Fruit fly (Drosophila melanogaster) whole organism, embryonic: ENCODE results near the gene Tsen2.

ENCODE experiments used
- BEAF-32 ChIP-seq: fragments of 200-800 bp; sonication (Bioruptor generic); optimal IDR thresholded peaks from 3 replicates; lab custom pipeline; 2017; ENCODE audit warnings: missing biosample characterization, missing genetic modification characterization, mild to moderate bottlenecking, moderate library complexity, missing genetic modification reagents
- CG10209 ChIP-seq: fragments of 200-800 bp; sonication (Bioruptor generic); optimal IDR thresholded peaks from 3 replicates; lab custom pipeline; 2017; ENCODE audit warnings: missing biosample characterization, mild to moderate bottlenecking, missing genetic modification characterization, missing genetic modification reagents
- CG10267 ChIP-seq: fragments of 200-800 bp; sonication (Bioruptor generic); optimal IDR thresholded peaks from 2 replicates; lab custom pipeline; 2018; ENCODE audit warnings: missing biosample characterization, mild to moderate bottlenecking, missing genetic modification characterization, moderate library complexity
- CG10431 ChIP-seq: fragments of 200-800 bp; sonication (Bioruptor generic); optimal IDR thresholded peaks from 3 replicates; lab custom pipeline; 2018; ENCODE audit warnings: missing biosample characterization, mild to moderate bottlenecking, missing genetic modification characterization
- CG10565 ChIP-seq: fragments of 200-800 bp; sonication (Bioruptor generic); optimal IDR thresholded peaks from 3 replicates; lab custom pipeline; 2016; ENCODE audit warnings: missing biosample characterization, mild to moderate bottlenecking, missing genetic modification characterization
- CG10959 ChIP-seq: fragments of 200-800 bp; sonication (Bioruptor generic); IDR thresholded peaks from 2 replicates; pipeline ENCODE4 v1.3.6; 2022; ENCODE audit warnings: missing biosample characterization, missing genetic modification characterization
- CG11085 ChIP-seq: fragments of 200-800 bp; sonication (Bioruptor generic); IDR thresholded peaks from 2 replicates; pipeline ENCODE4 v1.3.6; 2022; ENCODE audit warnings: missing biosample characterization, missing genetic modification characterization
- CG12155 ChIP-seq: fragments of 200-800 bp; sonication (Bioruptor generic); optimal IDR thresholded peaks from 3 replicates; lab custom pipeline; 2016; ENCODE audit warnings: missing biosample characterization, missing genetic modification characterization
- CG13123 ChIP-seq: fragments of 200-800 bp; sonication (Bioruptor generic); optimal IDR thresholded peaks from 2 replicates; lab custom pipeline; 2016; ENCODE audit warnings: missing biosample characterization, missing genetic modification characterization
- CG15696 ChIP-seq: fragments of 200-800 bp; sonication (Bioruptor generic); optimal IDR thresholded peaks from 2 replicates; lab custom pipeline; 2019; ENCODE audit warnings: missing biosample characterization, mild to moderate bottlenecking, missing genetic modification characterization, moderate library complexity
- CG16779 ChIP-seq: fragments of 200-800 bp; sonication (Bioruptor generic); IDR thresholded peaks from 2 replicates; pipeline ENCODE4 v1.3.6; 2022; ENCODE audit warnings: missing biosample characterization, missing genetic modification characterization
- CG17612 ChIP-seq: fragments of 200-800 bp; sonication (Bioruptor generic); IDR thresholded peaks from 2 replicates; pipeline ENCODE4 v1.3.6; 2022; ENCODE audit warnings: missing biosample characterization, missing genetic modification characterization
- CG18619 ChIP-seq: fragments of 200-800 bp; sonication (Bioruptor generic); optimal IDR thresholded peaks from 3 replicates; lab custom pipeline; 2017; ENCODE audit warnings: missing biosample characterization, mild to moderate bottlenecking, missing genetic modification characterization
- CG2889 ChIP-seq: fragments of 200-800 bp; sonication (Bioruptor generic); IDR thresholded peaks from 3 replicates; pipeline ENCODE4 v1.3.6; 2022; ENCODE audit warnings: missing biosample characterization, missing genetic modification characterization
- CG30403 ChIP-seq: fragments of 200-800 bp; sonication (Bioruptor generic); optimal IDR thresholded peaks from 3 replicates; lab custom pipeline; 2016; ENCODE audit warnings: missing biosample characterization, missing genetic modification characterization
- CG34224 ChIP-seq: fragments of 200-800 bp; sonication (Bioruptor generic); IDR thresholded peaks from 3 replicates; pipeline ENCODE4 v1.3.6; 2022; ENCODE audit warnings: missing biosample characterization, missing genetic modification characterization; ENCODE audit not compliant: partially characterized antibody
- CG4282 ChIP-seq: fragments of 200-800 bp; sonication (Bioruptor generic); optimal IDR thresholded peaks from 2 replicates; lab custom pipeline; 2016; ENCODE audit warnings: missing biosample characterization, missing genetic modification characterization
- CG4617 ChIP-seq: fragments of 200-800 bp; sonication (Bioruptor generic); optimal IDR thresholded peaks from 3 replicates; lab custom pipeline; 2016; ENCODE audit warnings: missing biosample characterization, missing genetic modification characterization, borderline replicate concordance
- CG4854 ChIP-seq: fragments of 200-800 bp; sonication (Bioruptor generic); optimal IDR thresholded peaks from 2 replicates; lab custom pipeline; 2016; ENCODE audit warnings: missing biosample characterization, missing genetic modification characterization, inconsistent platforms
- CG6272 ChIP-seq: fragments of 200-800 bp; sonication (Bioruptor generic); IDR thresholded peaks from 2 replicates; pipeline ENCODE4 v1.3.6; 2022; ENCODE audit warnings: missing biosample characterization, missing genetic modification characterization
- CG7786 ChIP-seq: fragments of 200-800 bp; sonication (Bioruptor generic); optimal IDR thresholded peaks from 2 replicates; lab custom pipeline; 2016; ENCODE audit warnings: missing biosample characterization, missing genetic modification characterization
- CG8478 ChIP-seq: fragments of >200 bp; optimal IDR thresholded peaks from 2 replicates; lab custom pipeline; 2018
- CG9932 ChIP-seq: fragments of 200-800 bp; sonication (Bioruptor generic); IDR thresholded peaks from 2 replicates; pipeline ENCODE4 v1.3.6; 2022; ENCODE audit warnings: missing biosample characterization, missing genetic modification characterization
- CoRest ChIP-seq: fragments of 200-800 bp; sonication (Bioruptor generic); optimal IDR thresholded peaks from 3 replicates; lab custom pipeline; 2018; ENCODE audit warnings: missing biosample characterization, mild to moderate bottlenecking, missing genetic modification characterization, moderate library complexity
- Dp ChIP-seq: fragments of 200-800 bp; sonication (Bioruptor generic); optimal IDR thresholded peaks from 2 replicates; lab custom pipeline; 2018; ENCODE audit warnings: missing biosample characterization, mild to moderate bottlenecking, missing genetic modification characterization, moderate library complexity
- Hey ChIP-seq: fragments of 200-800 bp; sonication (Bioruptor generic); optimal IDR thresholded peaks from 3 replicates; lab custom pipeline; 2018; ENCODE audit warnings: missing biosample characterization, mild to moderate bottlenecking, missing genetic modification characterization
- MBD-R2 ChIP-seq: fragments of 200-800 bp; sonication (Bioruptor generic); IDR thresholded peaks from 2 replicates; pipeline ENCODE4 v1.3.6; 2022; ENCODE audit warnings: missing biosample characterization, missing genetic modification characterization
- MESR4 ChIP-seq: fragments of 200-800 bp; sonication (Bioruptor generic); optimal IDR thresholded peaks from 2 replicates; lab custom pipeline; 2018; ENCODE audit warnings: missing biosample characterization, mild to moderate bottlenecking, missing genetic modification characterization, moderate library complexity
- PHDP ChIP-seq: fragments of 200-800 bp; sonication (Bioruptor generic); optimal IDR thresholded peaks from 3 replicates; lab custom pipeline; 2018; ENCODE audit warnings: missing biosample characterization, mild to moderate bottlenecking, missing genetic modification characterization, moderate library complexity
- Usf ChIP-seq: fragments of 200-800 bp; sonication (Bioruptor generic); optimal IDR thresholded peaks from 2 replicates; lab custom pipeline; 2017; ENCODE audit warnings: missing genotype, missing biosample characterization, missing genetic modification characterization
- aop ChIP-seq: fragments of 200-800 bp; sonication (Bioruptor generic); IDR thresholded peaks from 2 replicates; pipeline ENCODE4 v1.3.6; 2022; ENCODE audit warnings: missing biosample characterization, missing genetic modification characterization
- ash1 ChIP-seq: fragments of 200-800 bp; sonication (Bioruptor generic); optimal IDR thresholded peaks from 2 replicates; lab custom pipeline; 2018; ENCODE audit warnings: missing biosample characterization, mild to moderate bottlenecking, missing genetic modification characterization
- grau ChIP-seq: fragments of 200-800 bp; optimal IDR thresholded peaks from 3 replicates; lab custom pipeline; 2019; ENCODE audit warnings: missing biosample characterization, mild to moderate bottlenecking, missing genetic modification characterization, moderate library complexity
- jumu ChIP-seq: fragments of 200-800 bp; sonication (Bioruptor generic); optimal IDR thresholded peaks from 3 replicates; lab custom pipeline; 2016; ENCODE audit warnings: missing biosample characterization, missing genetic modification characterization
- ken ChIP-seq: fragments of 200-800 bp; sonication (Bioruptor generic); IDR thresholded peaks from 3 replicates; pipeline ENCODE4 v1.3.6; 2022; ENCODE audit warnings: missing biosample characterization, missing genetic modification characterization
- knrl ChIP-seq: fragments of 200-800 bp; sonication (Bioruptor generic); IDR thresholded peaks from 3 replicates; pipeline ENCODE4 v1.3.6; 2022; ENCODE audit warnings: missing biosample characterization, missing genetic modification characterization; ENCODE audit not compliant: partially characterized antibody
- lov ChIP-seq, 2 experiments: fragments of 200-800 bp in 1 of 2; fragments of >200 bp in 1 of 2; sonication (Bioruptor generic) in 1 of 2; IDR thresholded peaks in 1 of 2; optimal IDR thresholded peaks in 1 of 2; 2 replicates in 1 of 2; 3 replicates in 1 of 2; pipeline versions ENCODE4 v1.3.6 to Lab custom; 2017 to 2022; ENCODE audit warnings: missing biosample characterization in 1 of 2, missing genetic modification characterization in 1 of 2
- pzg ChIP-seq: fragments of 200-800 bp; sonication (Bioruptor generic); optimal IDR thresholded peaks from 3 replicates; lab custom pipeline; 2018; ENCODE audit warnings: missing biosample characterization, mild to moderate bottlenecking, missing genetic modification characterization, moderate library complexity
- repo ChIP-seq: fragments of 200-800 bp; sonication (Bioruptor generic); optimal IDR thresholded peaks from 2 replicates; lab custom pipeline; 2016; ENCODE audit warnings: missing biosample characterization, missing genetic modification characterization
- run ChIP-seq: fragments of 200-800 bp; sonication (Bioruptor generic); optimal IDR thresholded peaks from 3 replicates; lab custom pipeline; 2018; ENCODE audit warnings: missing biosample characterization, mild to moderate bottlenecking, missing genetic modification characterization
- schlank ChIP-seq: fragments of 200-800 bp; sonication (Bioruptor generic); optimal IDR thresholded peaks from 2 replicates; lab custom pipeline; 2018; ENCODE audit warnings: missing biosample characterization, mild to moderate bottlenecking, missing genetic modification characterization
- sens-2 ChIP-seq: fragments of 200-800 bp; sonication (Bioruptor generic); IDR thresholded peaks from 2 replicates; pipeline ENCODE4 v1.3.6; 2022; ENCODE audit warnings: missing biosample characterization, missing genetic modification characterization
- sisA ChIP-seq: fragments of 200-800 bp; sonication (Bioruptor generic); IDR thresholded peaks from 2 replicates; pipeline ENCODE4 v1.3.6; 2022; ENCODE audit warnings: missing biosample characterization, missing genetic modification characterization
- sob ChIP-seq: fragments of 200-800 bp; sonication (Bioruptor generic); IDR thresholded peaks from 2 replicates; pipeline ENCODE4 v1.3.6; 2022; ENCODE audit warnings: missing biosample characterization, missing genetic modification characterization
- stwl ChIP-seq: fragments of 200-800 bp; sonication (Bioruptor generic); optimal IDR thresholded peaks from 3 replicates; lab custom pipeline; 2018; ENCODE audit warnings: missing biosample characterization, mild to moderate bottlenecking, missing genetic modification characterization, moderate library complexity
- tna ChIP-seq: fragments of 200-800 bp; sonication (Bioruptor generic); IDR thresholded peaks from 2 replicates; pipeline ENCODE4 v1.3.6; 2022; ENCODE audit warnings: missing biosample characterization, missing genetic modification characterization; ENCODE audit not compliant: partially characterized antibody
- usp ChIP-seq: fragments of >200 bp; optimal IDR thresholded peaks from 2 replicates; lab custom pipeline; 2017; ENCODE audit warnings: missing biosample characterization, missing genetic modification characterization
- wdn ChIP-seq: fragments of 200-800 bp; sonication (Bioruptor generic); IDR thresholded peaks from 2 replicates; pipeline ENCODE4 v1.3.6; 2022; ENCODE audit warnings: missing biosample characterization, missing genetic modification characterization
- zfh2 ChIP-seq: fragments of 200-800 bp; sonication (Bioruptor generic); optimal IDR thresholded peaks from 2 replicates; lab custom pipeline; 2016; ENCODE audit warnings: missing biosample characterization, missing genetic modification characterization

The Tsen2 gene

DNA sequence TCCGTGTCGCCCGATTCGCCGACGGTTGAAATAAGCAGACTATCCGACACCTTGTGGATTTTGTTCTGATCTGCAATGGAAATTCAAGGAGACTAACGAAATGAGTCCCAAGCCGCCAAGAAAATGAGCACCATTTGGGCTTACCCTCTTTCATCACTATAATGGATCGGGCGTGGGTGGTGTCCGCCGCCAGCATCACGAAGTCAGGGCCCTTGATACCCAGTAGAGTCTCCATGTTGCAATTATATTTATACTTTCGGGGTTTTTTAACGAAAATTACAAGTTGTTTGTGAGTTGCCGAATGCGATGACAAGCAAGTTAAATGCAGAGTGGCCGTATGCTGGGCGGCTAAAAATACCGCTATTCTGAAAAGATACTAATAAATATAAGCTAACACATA is 2.2 kb downstream of the Tsen2 start, which contains the start of gene Prosbeta4 (continued):
- TF ChIP-seq MESR4 (GFP tag; lab: Kevin White, UChicago), result peak; percentile 68
- no peak for TF ChIP-seq CG6272 (GFP tag; lab: Robert Waterston, UW)
- TF ChIP-seq CG4617 (GFP tag; lab: Kevin White, UChicago), result peak; percentile 3
- TF ChIP-seq BEAF-32 (GFP tag; lab: Kevin White, UChicago), result no peak
- no peak for TF ChIP-seq ken (GFP tag; lab: Robert Waterston, UW)
- TF ChIP-seq ash1 (GFP tag; lab: Kevin White, UChicago), result no peak
- no peak for TF ChIP-seq CG13123 (GFP tag; lab: Kevin White, UChicago)
- peak; percentile 13 for TF ChIP-seq Dp
- peak; percentile 15 for TF ChIP-seq pzg (GFP tag; lab: Kevin White, UChicago)
- no peak for TF ChIP-seq CG12155 (GFP tag; lab: Kevin White, UChicago)
- TF ChIP-seq aop, result no peak
- no peak for TF ChIP-seq Usf (GFP tag; lab: Kevin White, UChicago)
- TF ChIP-seq grau (tag; lab: Kevin White, UChicago), result no peak
- TF ChIP-seq CG10565 (GFP tag; lab: Kevin White, UChicago), result no peak
- TF ChIP-seq sens-2 (GFP tag; lab: Robert Waterston, UW), result no peak
- no peak for TF ChIP-seq CG15696 (tag; lab: Kevin White, UChicago)
- peak; percentile 50 for TF ChIP-seq MBD-R2 (GFP tag; lab: Robert Waterston, UW)

- TF ChIP-seq CoRest (no peak), CG10209 (GFP tag; lab: Kevin White, UChicago) (no peak), CG16779 (GFP tag; lab: Robert Waterston, UW) (no peak), schlank (no peak), zfh2 (GFP tag; lab: Kevin White, UChicago) (no peak), CG2889 (GFP tag; lab: Robert Waterston, UW) (no peak), CG4854 (GFP tag; lab: Kevin White, UChicago) (no peak), MESR4 (GFP tag; lab: Kevin White, UChicago) (peak; percentile 68), CG4617 (GFP tag; lab: Kevin White, UChicago) (peak; percentile 67), tna (GFP tag; lab: Robert Waterston, UW) (no peak; the same call in 1 of the 2 replicates), jumu (GFP tag; lab: Kevin White, UChicago) (no peak), knrl (GFP tag; lab: Robert Waterston, UW) (no peak), CG4282 (GFP tag; lab: Kevin White, UChicago) (no peak), CG10959 (GFP tag; lab: Robert Waterston, UW) (no peak), stwl (tag; lab: Kevin White, UChicago) (peak; percentile 76), CG17612 (GFP tag; lab: Robert Waterston, UW) (no peak), CG9932 (GFP tag; lab: Robert Waterston, UW) (no peak), PHDP (tag; lab: Kevin White, UChicago) (no peak), wdn (no peak), CG10431 (GFP tag; lab: Kevin White, UChicago) (no peak), CG10267 (tag; lab: Kevin White, UChicago) (peak; percentile 67), CG30403 (GFP tag; lab: Kevin White, UChicago) (no peak), lov (optimal IDR thresholded peaks at IDR 0.05; lab: Kevin White, UChicago) (no peak), lov (GFP tag; IDR thresholded peaks at IDR 0.05; lab: Robert Waterston, UW) (no peak), usp (GFP tag; lab: Kevin White, UChicago) (no peak), repo (no peak), CG34224 (0 out of 3 replicates have a peak, but pooled peaks have one; percentile 31), sisA (no peak), CG18619 (GFP tag; lab: Kevin White, UChicago) (no peak), CG8478 (lab: Kevin White, UChicago) (no peak), sob (GFP tag; lab: Robert Waterston, UW) (peak; percentile 10; the same call in 1 of the 2 replicates), CG7786 (no peak), MBD-R2 (GFP tag; lab: Robert Waterston, UW) (peak; percentile 50), Hey (tag; lab: Kevin White, UChicago) (no peak), CG11085 (no peak), run (tag; lab: Kevin White, UChicago) (no peak)
Measured at dm6 chr2L:16732338-16732892, 2.8 kb downstream of the Tsen2 start, which contains the start of gene Nubp1. Gene Nubp1 (plus strand): TSS chr2L:16732550.
